Worm (Caenorhabditis elegans) whole organism, mixed stage, embryonic: ENCODE data around the gene C15B12.8.
A peak's percentile ranks its signal among the peaks of the same experiment; 100 is the strongest.

Experiments used
- hlh-1 ChIP-seq: fragments of 150-350 bp; optimal IDR thresholded peaks from 2 replicates; lab custom pipeline; 2014; ENCODE audit warnings: missing biosample characterization, missing genetic modification reagents, missing genetic modification characterization
- lsy-2 ChIP-seq: fragments of 150-350 bp; optimal IDR thresholded peaks from 2 replicates; lab custom pipeline; 2014; ENCODE audit warnings: missing biosample characterization, missing genetic modification characterization
- mab-5 ChIP-seq: fragments of 150-350 bp; optimal IDR thresholded peaks from 2 replicates; lab custom pipeline; 2014; ENCODE audit warnings: missing biosample characterization, missing genetic modification characterization
- nhr-12 ChIP-seq: fragments of 150-350 bp; optimal IDR thresholded peaks from 2 replicates; lab custom pipeline; 2014; ENCODE audit warnings: missing biosample characterization, missing genetic modification characterization
- nhr-2 ChIP-seq: fragments of 150-350 bp; optimal IDR thresholded peaks from 2 replicates; lab custom pipeline; 2014; ENCODE audit warnings: missing biosample characterization, missing genetic modification characterization
- nhr-28 ChIP-seq: fragments of 150-350 bp; optimal IDR thresholded peaks from 2 replicates; lab custom pipeline; 2014; ENCODE audit warnings: missing biosample characterization, missing genetic modification characterization
- sem-2 ChIP-seq: fragments of 200-800 bp; sonication (Bioruptor generic); optimal IDR thresholded peaks from 2 replicates; lab custom pipeline; 2018; ENCODE audit warnings: mild to moderate bottlenecking, missing genetic modification characterization, missing compliant biosample characterization
- snpc-4 ChIP-seq: fragments of 150-350 bp; optimal IDR thresholded peaks from 2 replicates; lab custom pipeline; 2014; ENCODE audit warnings: missing biosample characterization, missing genetic modification characterization
- unc-62 ChIP-seq: fragments of 150-350 bp; optimal IDR thresholded peaks from 2 replicates; lab custom pipeline; 2014; ENCODE audit warnings: missing biosample characterization, missing genetic modification reagents, missing genetic modification characterization

DNA sequence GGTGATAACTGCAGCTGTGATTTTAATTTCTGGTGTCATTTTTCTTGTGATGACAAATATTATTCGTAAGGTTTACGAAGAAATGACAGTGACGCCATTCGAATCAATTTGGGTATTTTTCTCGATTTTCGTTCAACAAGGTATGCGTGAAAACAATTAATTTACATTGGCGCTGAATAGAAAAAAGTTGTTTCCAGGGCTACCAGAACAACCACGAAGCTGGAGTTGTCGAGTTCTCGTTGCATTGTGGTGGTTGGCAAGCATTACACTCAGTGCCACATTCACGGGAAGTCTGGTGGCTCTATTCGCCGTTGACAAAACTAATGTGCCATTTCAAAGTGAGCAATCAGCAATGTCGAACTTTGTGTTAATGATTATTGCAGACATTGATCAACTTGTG is 33.7 kb downstream of the C15B12.8 start:
- TF ChIP-seq sem-2 (no peak), nhr-12 (tag; lab: Kevin White, UChicago) (no peak), unc-62 (GFP tag; lab: Kevin White, UChicago) (no peak), snpc-4 (no peak), nhr-28 (no peak), hlh-1 (peak; percentile 51), nhr-2 (tag; lab: Kevin White, UChicago) (no peak), lsy-2 (tag; lab: Kevin White, UChicago) (no peak), mab-5 (tag; lab: Kevin White, UChicago) (no peak)
